Worm (Caenorhabditis elegans): Measurements from ENCODE around the gene cyp-14A2.

- TF ChIP-seq aly-2 (tag; optimal IDR thresholded peaks at IDR 0.05) (no peak), ama-1 (optimal IDR thresholded peaks at IDR 0.05) (no peak), fos-1 (tag; optimal IDR thresholded peaks at IDR 0.05) (no peak), pqm-1 (tag; optimal IDR thresholded peaks at IDR 0.05) (peak; percentile 41), skn-1 (tag; optimal IDR thresholded peaks at IDR 0.05) (no peak), sea-2 (GFP tag; optimal IDR thresholded peaks at IDR 0.05) (no peak), lin-39 (tag; optimal IDR thresholded peaks at IDR 0.05) (no peak), unc-39 (tag; optimal IDR thresholded peaks at IDR 0.05) (no peak), unc-62 (GFP tag; optimal IDR thresholded peaks at IDR 0.05) (no peak), elt-1 (tag; optimal IDR thresholded peaks at IDR 0.05) (no peak)
Measured at ce11 chrX:13247614-13248013, 21.9 kb downstream of the cyp-14A2 start.

Measured in whole organism, L3 larva.